Fruit fly (Drosophila melanogaster) whole organism, embryonic: ENCODE data around the gene yellow-f.

Experiments used
- CG1024 ChIP-seq: fragments of 200-800 bp; sonication (Bioruptor generic); IDR thresholded peaks from 2 replicates; pipeline ENCODE4 v1.3.6; 2022; ENCODE audit warnings: missing biosample characterization, missing genetic modification characterization
- CG11085 ChIP-seq: fragments of 200-800 bp; sonication (Bioruptor generic); IDR thresholded peaks from 2 replicates; pipeline ENCODE4 v1.3.6; 2022; ENCODE audit warnings: missing biosample characterization, missing genetic modification characterization
- CG11398 ChIP-seq: fragments of 200-800 bp; sonication (Bioruptor generic); optimal IDR thresholded peaks from 2 replicates; lab custom pipeline; 2016; ENCODE audit warnings: missing biosample characterization, missing genetic modification characterization
- CG12236 ChIP-seq: fragments of 200-800 bp; sonication (Bioruptor generic); optimal IDR thresholded peaks from 2 replicates; lab custom pipeline; 2016; ENCODE audit warnings: missing biosample characterization, missing genetic modification characterization
- CG12942 ChIP-seq: fragments of 200-800 bp; sonication (Bioruptor generic); optimal IDR thresholded peaks from 3 replicates; lab custom pipeline; 2016; ENCODE audit warnings: missing biosample characterization, missing genetic modification characterization
- CG14710 ChIP-seq: fragments of 200-800 bp; sonication (Bioruptor generic); optimal IDR thresholded peaks from 3 replicates; lab custom pipeline; 2019; ENCODE audit warnings: missing biosample characterization, mild to moderate bottlenecking, missing genetic modification characterization, moderate library complexity
- CG15011 ChIP-seq: fragments of 200-800 bp; sonication (Bioruptor generic); optimal IDR thresholded peaks from 3 replicates; lab custom pipeline; 2018; ENCODE audit warnings: missing biosample characterization, mild to moderate bottlenecking, missing genetic modification characterization
- CG1603 ChIP-seq: fragments of 200-800 bp; sonication (Bioruptor generic); optimal IDR thresholded peaks from 2 replicates; lab custom pipeline; 2019; ENCODE audit warnings: missing biosample characterization, mild to moderate bottlenecking, missing genetic modification characterization, moderate library complexity
- CG1647 ChIP-seq: fragments of 200-800 bp; sonication (Bioruptor generic); optimal IDR thresholded peaks from 3 replicates; lab custom pipeline; 2016; ENCODE audit warnings: missing biosample characterization, missing genetic modification characterization
- CG16779 ChIP-seq: fragments of 200-800 bp; sonication (Bioruptor generic); IDR thresholded peaks from 2 replicates; pipeline ENCODE4 v1.3.6; 2022; ENCODE audit warnings: missing biosample characterization, missing genetic modification characterization
- CG17186 ChIP-seq: fragments of 200-800 bp; sonication (Bioruptor generic); optimal IDR thresholded peaks from 3 replicates; lab custom pipeline; 2017; ENCODE audit warnings: missing biosample characterization, missing genetic modification reagents, missing genetic modification characterization
- CG18599 ChIP-seq: fragments of 200-800 bp; sonication (Bioruptor generic); optimal IDR thresholded peaks from 3 replicates; lab custom pipeline; 2017; ENCODE audit warnings: missing biosample characterization, missing genetic modification characterization, mild to moderate bottlenecking, moderate library complexity, missing genetic modification reagents
- CG2202 ChIP-seq: fragments of 200-800 bp; sonication (Bioruptor generic); optimal IDR thresholded peaks from 2 replicates; lab custom pipeline; 2018; ENCODE audit warnings: missing biosample characterization, mild to moderate bottlenecking, missing genetic modification characterization
- CG30403 ChIP-seq: fragments of 200-800 bp; sonication (Bioruptor generic); optimal IDR thresholded peaks from 3 replicates; lab custom pipeline; 2016; ENCODE audit warnings: missing biosample characterization, missing genetic modification characterization
- CG32772 ChIP-seq: fragments of 200-800 bp; sonication (Bioruptor generic); IDR thresholded peaks from 2 replicates; pipeline ENCODE4 v1.3.6; 2022; ENCODE audit warnings: missing biosample characterization, missing genetic modification characterization
- CG6683 ChIP-seq: fragments of 200-800 bp; sonication (Bioruptor generic); optimal IDR thresholded peaks from 2 replicates; lab custom pipeline; 2017; ENCODE audit warnings: missing biosample characterization, mild to moderate bottlenecking, missing genetic modification characterization, missing genetic modification reagents
- CG7357 ChIP-seq: fragments of 200-800 bp; sonication (Bioruptor generic); IDR thresholded peaks from 3 replicates; pipeline ENCODE4 v1.3.6; 2022; ENCODE audit warnings: missing biosample characterization, missing genetic modification characterization
- CG9876 ChIP-seq: fragments of 200-800 bp; sonication (Bioruptor generic); optimal IDR thresholded peaks from 2 replicates; lab custom pipeline; 2016; ENCODE audit warnings: missing biosample characterization, missing genetic modification characterization
- Dp ChIP-seq: fragments of 200-800 bp; sonication (Bioruptor generic); optimal IDR thresholded peaks from 2 replicates; lab custom pipeline; 2018; ENCODE audit warnings: missing biosample characterization, mild to moderate bottlenecking, missing genetic modification characterization, moderate library complexity
- E2f1 ChIP-seq: fragments of 200-800 bp; sonication (Bioruptor generic); IDR thresholded peaks from 2 replicates; pipeline ENCODE4 v1.3.6; 2022; ENCODE audit warnings: missing biosample characterization, missing genetic modification characterization
- HLH3B ChIP-seq: fragments of 200-800 bp; sonication (Bioruptor generic); IDR thresholded peaks from 2 replicates; pipeline ENCODE4 v1.3.6; 2022; ENCODE audit warnings: missing biosample characterization, missing genetic modification characterization
- HLHmδ ChIP-seq: fragments of 200-800 bp; sonication (Bioruptor generic); optimal IDR thresholded peaks from 2 replicates; lab custom pipeline; 2018; ENCODE audit warnings: missing biosample characterization, mild to moderate bottlenecking, missing genetic modification characterization, moderate library complexity
- Hr39 ChIP-seq: fragments of >200 bp; optimal IDR thresholded peaks from 2 replicates; lab custom pipeline; 2017
- Jarid2 ChIP-seq: fragments of 200-800 bp; sonication (Bioruptor generic); optimal IDR thresholded peaks from 3 replicates; lab custom pipeline; 2017; ENCODE audit warnings: mild to moderate bottlenecking, missing biosample characterization, missing genetic modification reagents, missing genetic modification characterization
- Kr ChIP-seq: fragments of 200-800 bp; sonication (Bioruptor generic); optimal IDR thresholded peaks from 2 replicates; lab custom pipeline; 2017; ENCODE audit warnings: missing biosample characterization, mild to moderate bottlenecking, missing genetic modification characterization
- Mes4 ChIP-seq: fragments of 200-800 bp; sonication (Bioruptor generic); optimal IDR thresholded peaks from 2 replicates; lab custom pipeline; 2016; ENCODE audit warnings: missing biosample characterization, missing genetic modification characterization
- Neu2 ChIP-seq: fragments of 200-800 bp; sonication (Bioruptor generic); optimal IDR thresholded peaks from 3 replicates; lab custom pipeline; 2016; ENCODE audit warnings: missing biosample characterization, missing genetic modification characterization, borderline replicate concordance
- Nf-YA ChIP-seq: fragments of 200-800 bp; sonication (Bioruptor generic); IDR thresholded peaks from 2 replicates; pipeline ENCODE4 v1.3.6; 2022; ENCODE audit warnings: missing biosample characterization, missing genetic modification characterization
- Sox100B ChIP-seq: fragments of 200-800 bp; sonication (Bioruptor generic); optimal IDR thresholded peaks from 3 replicates; lab custom pipeline; 2018; ENCODE audit warnings: missing biosample characterization, mild to moderate bottlenecking, missing genetic modification characterization
- Ssrp ChIP-seq: fragments of 200-800 bp; sonication (Bioruptor generic); optimal IDR thresholded peaks from 2 replicates; lab custom pipeline; 2018; ENCODE audit warnings: missing biosample characterization, mild to moderate bottlenecking, missing genetic modification characterization, moderate library complexity
- ab ChIP-seq: fragments of 200-800 bp; sonication (Bioruptor generic); optimal IDR thresholded peaks from 2 replicates; lab custom pipeline; 2016; ENCODE audit warnings: missing biosample characterization, missing genetic modification characterization
- abd-A ChIP-seq: fragments of 200-800 bp; sonication (Bioruptor generic); optimal IDR thresholded peaks from 3 replicates; lab custom pipeline; 2019; ENCODE audit warnings: missing biosample characterization, mild to moderate bottlenecking, missing genetic modification characterization, moderate library complexity
- bigmax ChIP-seq: fragments of 200-800 bp; sonication (Bioruptor generic); optimal IDR thresholded peaks from 2 replicates; lab custom pipeline; 2018; ENCODE audit warnings: missing biosample characterization, mild to moderate bottlenecking, missing genetic modification characterization
- chinmo ChIP-seq: fragments of 200-800 bp; sonication (Bioruptor generic); IDR thresholded peaks from 4 replicates; pipeline ENCODE4 v1.3.6; 2022; ENCODE audit warnings: missing biosample characterization, missing genetic modification characterization; ENCODE audit not compliant: partially characterized antibody
- dm ChIP-seq: fragments of 200-800 bp; sonication (Bioruptor generic); optimal IDR thresholded peaks from 3 replicates; lab custom pipeline; 2016; ENCODE audit warnings: missing biosample characterization, missing genetic modification characterization
- esg ChIP-seq: fragments of 200-800 bp; sonication (Bioruptor generic); conservative IDR thresholded peaks from 2 replicates; pipeline ENCODE4 v1.3.6; 2022; ENCODE audit warnings: missing biosample characterization, missing genetic modification characterization
- ewg ChIP-seq: fragments of 200-800 bp; sonication (Bioruptor generic); optimal IDR thresholded peaks from 3 replicates; lab custom pipeline; 2017; ENCODE audit warnings: mild to moderate bottlenecking, missing biosample characterization, missing genetic modification reagents, missing genetic modification characterization
- fru ChIP-seq: fragments of >200 bp; optimal IDR thresholded peaks from 2 replicates; lab custom pipeline; 2017
- fu2 ChIP-seq: fragments of 200-800 bp; sonication (Bioruptor generic); optimal IDR thresholded peaks from 2 replicates; lab custom pipeline; 2016; ENCODE audit warnings: missing biosample characterization, missing genetic modification characterization
- hbn ChIP-seq: fragments of 200-800 bp; sonication (Bioruptor generic); IDR thresholded peaks from 2 replicates; pipeline ENCODE4 v1.3.6; 2022; ENCODE audit warnings: missing biosample characterization, missing genetic modification characterization; ENCODE audit not compliant: partially characterized antibody
- insv ChIP-seq, 2 experiments: fragments of 200-800 bp; sonication (Bioruptor generic); optimal IDR thresholded peaks; 3 replicates each; lab custom pipeline; 2016 to 2018; ENCODE audit warnings: missing biosample characterization in 2 of 2, missing genetic modification characterization in 2 of 2
- lola ChIP-seq, 3 experiments: fragments of >200 bp in 2 of 3; fragments of 200-800 bp in 1 of 3; sonication (Bioruptor generic) in 1 of 3; optimal IDR thresholded peaks; 2 replicates each; lab custom pipeline; 2017 to 2019; ENCODE audit warnings: missing biosample characterization in 3 of 3, missing genetic modification characterization in 3 of 3, mild to moderate bottlenecking in 1 of 3, moderate library complexity in 1 of 3
- pan ChIP-seq, 4 experiments: fragments of >200 bp in 3 of 4; fragments of 200-800 bp in 1 of 4; sonication (Bioruptor generic) in 1 of 4; optimal IDR thresholded peaks in 3 of 4; IDR thresholded peaks in 1 of 4; 2 replicates each; pipeline versions ENCODE4 v1.3.6 to Lab custom; 2017 to 2022; ENCODE audit warnings: missing biosample characterization in 2 of 4, missing genetic modification characterization in 2 of 4, mixed read lengths in 1 of 4
- pita ChIP-seq: fragments of 200-800 bp; sonication (Bioruptor generic); optimal IDR thresholded peaks from 2 replicates; lab custom pipeline; 2017; ENCODE audit warnings: missing biosample characterization, mild to moderate bottlenecking, missing genetic modification characterization
- row ChIP-seq: fragments of 200-800 bp; sonication (Bioruptor generic); IDR thresholded peaks from 3 replicates; pipeline ENCODE4 v1.3.6; 2022; ENCODE audit warnings: missing biosample characterization, missing genetic modification characterization
- sob ChIP-seq: fragments of 200-800 bp; sonication (Bioruptor generic); IDR thresholded peaks from 2 replicates; pipeline ENCODE4 v1.3.6; 2022; ENCODE audit warnings: missing biosample characterization, missing genetic modification characterization
- tna ChIP-seq: fragments of 200-800 bp; sonication (Bioruptor generic); IDR thresholded peaks from 2 replicates; pipeline ENCODE4 v1.3.6; 2022; ENCODE audit warnings: missing biosample characterization, missing genetic modification characterization; ENCODE audit not compliant: partially characterized antibody
- yki ChIP-seq: fragments of >200 bp; optimal IDR thresholded peaks from 3 replicates; lab custom pipeline; 2018
- zen ChIP-seq: fragments of 200-800 bp; sonication (Bioruptor generic); optimal IDR thresholded peaks from 3 replicates; lab custom pipeline; 2018; ENCODE audit warnings: missing biosample characterization, mild to moderate bottlenecking, missing genetic modification characterization, moderate library complexity

Gene yellow-f

dm6 chr3R:12960929-12961855, 31.8 kb downstream of the yellow-f start, which contains the start of gene Spc25 (continued):
- TF ChIP-seq CG1647 (no peak), CG18599 (GFP tag; lab: Kevin White, UChicago) (no peak), lola (GFP tag; optimal IDR thresholded peaks at IDR 0.05; lab: Kevin White, UChicago) (no peak), CG7357 (GFP tag; lab: Robert Waterston, UW) (no peak), CG16779 (GFP tag; lab: Robert Waterston, UW) (no peak), CG12942 (GFP tag; lab: Kevin White, UChicago) (peak; percentile 45), CG9876 (peak; percentile 58), esg (GFP tag; lab: Robert Waterston, UW) (no peak), CG32772 (GFP tag; lab: Robert Waterston, UW) (peak; percentile 73), Neu2 (GFP tag; lab: Kevin White, UChicago) (no peak), yki (lab: Kevin White, UChicago) (no peak), CG15011 (GFP tag; lab: Kevin White, UChicago) (no peak), bigmax (GFP tag; lab: Kevin White, UChicago) (no peak), ewg (no peak), CG11398 (GFP tag; lab: Kevin White, UChicago) (no peak), Jarid2 (GFP tag; lab: Kevin White, UChicago) (no peak), Sox100B (no peak), Ssrp (tag; lab: Kevin White, UChicago) (no peak), CG6683 (GFP tag; lab: Kevin White, UChicago) (no peak), row (GFP tag; lab: Robert Waterston, UW) (peak; percentile 73), sob (GFP tag; lab: Robert Waterston, UW) (peak; percentile 66; the same call in 1 of the 2 replicates), E2f1 (GFP tag; lab: Robert Waterston, UW) (no peak), chinmo (GFP tag; lab: Robert Waterston, UW) (peak; percentile 75; the same call in 1 of the 4 replicates), pan (optimal IDR thresholded peaks at IDR 0.05; lab: Kevin White, UChicago) (no peak), pan (GFP tag; optimal IDR thresholded peaks at IDR 0.05 in 1 of 2, IDR thresholded peaks at IDR 0.05 in 1 of 2) (no peak), abd-A (tag; lab: Kevin White, UChicago) (no peak), Nf-YA (GFP tag; lab: Robert Waterston, UW) (no peak), CG17186 (peak; percentile 14), dm (peak; percentile 43), pita (GFP tag; lab: Kevin White, UChicago) (no peak), CG30403 (GFP tag; lab: Kevin White, UChicago) (peak; percentile 69), HLHmδ (GFP tag; lab: Kevin White, UChicago) (no peak), Mes4 (GFP tag; lab: Kevin White, UChicago) (peak; percentile 55), zen (tag; lab: Kevin White, UChicago) (no peak), fru (lab: Kevin White, UChicago) (no peak), tna (peak; percentile 87), insv (GFP tag; optimal IDR thresholded peaks at IDR 0.05; lab: Kevin White, UChicago) (no peak), CG12236 (no peak), CG14710 (tag; lab: Kevin White, UChicago) (peak; percentile 58), hbn (GFP tag; lab: Robert Waterston, UW) (peak; percentile 95), CG11085 (GFP tag; lab: Robert Waterston, UW) (no peak), Dp (GFP tag; lab: Kevin White, UChicago) (peak; percentile 76), Hr39 (lab: Kevin White, UChicago) (no peak), CG2202 (no peak), fu2 (GFP tag; lab: Kevin White, UChicago) (peak; percentile 64), Kr (GFP tag; lab: Kevin White, UChicago) (no peak), HLH3B (0 out of 2 replicates have a peak, but pooled peaks have one; percentile 36), ab (GFP tag; lab: Kevin White, UChicago) (no peak), CG1603 (peak; percentile 72), CG1024 (GFP tag; lab: Robert Waterston, UW) (no peak)
